Fruit fly (Drosophila melanogaster) whole organism, embryonic: ENCODE measurements around the gene Hem.
A peak's percentile ranks its signal among the peaks of the same experiment; 100 is the strongest.

Experiments
- Antp ChIP-seq: fragments of 200-800 bp; sonication (Bioruptor generic); optimal IDR thresholded peaks from 3 replicates; lab custom pipeline; 2016; ENCODE audit warnings: missing biosample characterization, missing genetic modification characterization
- Awh ChIP-seq: fragments of 200-800 bp; sonication (Bioruptor generic); IDR thresholded peaks from 2 replicates; pipeline ENCODE4, ENCODE4 v1.3.6; 2022; ENCODE audit warnings: missing biosample characterization, missing genetic modification characterization
- B-H1 ChIP-seq: fragments of 200-800 bp; sonication (Bioruptor generic); IDR thresholded peaks from 3 replicates; pipeline ENCODE4 v1.3.6; 2022; ENCODE audit warnings: missing biosample characterization, missing genetic modification characterization
- BEAF-32 ChIP-seq: fragments of 200-800 bp; sonication (Bioruptor generic); optimal IDR thresholded peaks from 3 replicates; lab custom pipeline; 2017; ENCODE audit warnings: missing biosample characterization, missing genetic modification characterization, mild to moderate bottlenecking, moderate library complexity, missing genetic modification reagents
- Bgb ChIP-seq: fragments of 200-800 bp; sonication (Bioruptor generic); IDR thresholded peaks from 2 replicates; pipeline ENCODE4 v1.3.6; 2022; ENCODE audit warnings: missing biosample characterization, missing genetic modification characterization; ENCODE audit not compliant: partially characterized antibody
- CG11456 ChIP-seq: fragments of 200-800 bp; sonication (Bioruptor generic); IDR thresholded peaks from 3 replicates; pipeline ENCODE4 v1.3.6; 2022; ENCODE audit warnings: missing biosample characterization, missing genetic modification characterization
- CG11504 ChIP-seq: fragments of 200-800 bp; sonication (Bioruptor generic); optimal IDR thresholded peaks from 3 replicates; lab custom pipeline; 2019; ENCODE audit warnings: missing biosample characterization, mild to moderate bottlenecking, missing genetic modification characterization, moderate library complexity
- CG12744 ChIP-seq: fragments of 200-800 bp; sonication (Bioruptor generic); optimal IDR thresholded peaks from 2 replicates; lab custom pipeline; 2016; ENCODE audit warnings: missing biosample characterization, missing genetic modification characterization
- CG12769 ChIP-seq: fragments of 200-800 bp; sonication (Bioruptor generic); optimal IDR thresholded peaks from 2 replicates; lab custom pipeline; 2019; ENCODE audit warnings: missing biosample characterization, mild to moderate bottlenecking, missing genetic modification characterization, moderate library complexity
- CG13123 ChIP-seq: fragments of 200-800 bp; sonication (Bioruptor generic); optimal IDR thresholded peaks from 2 replicates; lab custom pipeline; 2016; ENCODE audit warnings: missing biosample characterization, missing genetic modification characterization
- CG15011 ChIP-seq: fragments of 200-800 bp; sonication (Bioruptor generic); optimal IDR thresholded peaks from 3 replicates; lab custom pipeline; 2018; ENCODE audit warnings: missing biosample characterization, mild to moderate bottlenecking, missing genetic modification characterization
- CG1602 ChIP-seq: fragments of 200-800 bp; sonication (Bioruptor generic); optimal IDR thresholded peaks from 3 replicates; lab custom pipeline; 2016; ENCODE audit warnings: missing biosample characterization, missing genetic modification characterization
- CG17186 ChIP-seq: fragments of 200-800 bp; sonication (Bioruptor generic); optimal IDR thresholded peaks from 3 replicates; lab custom pipeline; 2017; ENCODE audit warnings: missing biosample characterization, missing genetic modification reagents, missing genetic modification characterization
- CG17359 ChIP-seq: fragments of 200-800 bp; sonication (Bioruptor generic); optimal IDR thresholded peaks from 3 replicates; lab custom pipeline; 2018; ENCODE audit warnings: missing biosample characterization, mild to moderate bottlenecking, missing genetic modification characterization, moderate library complexity
- CG17912 ChIP-seq: fragments of 200-800 bp; sonication (Bioruptor generic); optimal IDR thresholded peaks from 2 replicates; lab custom pipeline; 2018; ENCODE audit warnings: missing biosample characterization, mild to moderate bottlenecking, missing genetic modification characterization
- CG18619 ChIP-seq: fragments of 200-800 bp; sonication (Bioruptor generic); optimal IDR thresholded peaks from 3 replicates; lab custom pipeline; 2017; ENCODE audit warnings: missing biosample characterization, mild to moderate bottlenecking, missing genetic modification characterization
- CG2889 ChIP-seq: fragments of 200-800 bp; sonication (Bioruptor generic); IDR thresholded peaks from 3 replicates; pipeline ENCODE4 v1.3.6; 2022; ENCODE audit warnings: missing biosample characterization, missing genetic modification characterization
- CG3281 ChIP-seq: fragments of 200-800 bp; sonication (Bioruptor generic); optimal IDR thresholded peaks from 3 replicates; lab custom pipeline; 2017; ENCODE audit warnings: missing biosample characterization, mild to moderate bottlenecking, missing genetic modification characterization
- CG3847 ChIP-seq: fragments of 200-800 bp; sonication (Bioruptor generic); IDR thresholded peaks from 2 replicates; pipeline ENCODE4 v1.3.6; 2022; ENCODE audit warnings: missing biosample characterization, missing genetic modification characterization
- CG4282 ChIP-seq: fragments of 200-800 bp; sonication (Bioruptor generic); optimal IDR thresholded peaks from 2 replicates; lab custom pipeline; 2016; ENCODE audit warnings: missing biosample characterization, missing genetic modification characterization
- CG6765 ChIP-seq: fragments of 200-800 bp; sonication (Bioruptor generic); optimal IDR thresholded peaks from 3 replicates; lab custom pipeline; 2017; ENCODE audit warnings: missing biosample characterization, mild to moderate bottlenecking, missing genetic modification characterization
- CG6791 ChIP-seq: fragments of 200-800 bp; sonication (Bioruptor generic); IDR thresholded peaks from 3 replicates; pipeline ENCODE4 v1.3.6; 2022; ENCODE audit warnings: missing biosample characterization, missing genetic modification characterization; ENCODE audit not compliant: partially characterized antibody
- CG7839 ChIP-seq: fragments of 200-800 bp; sonication (Bioruptor generic); optimal IDR thresholded peaks from 3 replicates; lab custom pipeline; 2018; ENCODE audit warnings: missing biosample characterization, mild to moderate bottlenecking, missing genetic modification characterization, moderate library complexity
- CG7928 ChIP-seq: fragments of 200-800 bp; sonication (Bioruptor generic); optimal IDR thresholded peaks from 2 replicates; lab custom pipeline; 2017; ENCODE audit warnings: missing biosample characterization, mild to moderate bottlenecking, missing genetic modification characterization
- CG8944 ChIP-seq: fragments of 200-800 bp; sonication (Bioruptor generic); optimal IDR thresholded peaks from 3 replicates; lab custom pipeline; 2016; ENCODE audit warnings: missing biosample characterization, missing genetic modification characterization
- D ChIP-seq, 2 experiments: fragments of 200-800 bp in 1 of 2; fragments of >200 bp in 1 of 2; sonication (Bioruptor generic) in 1 of 2; optimal IDR thresholded peaks; 2 replicates in 1 of 2; 3 replicates in 1 of 2; lab custom pipeline; 2017; ENCODE audit warnings: mild to moderate bottlenecking in 1 of 2, missing biosample characterization in 1 of 2, missing genetic modification characterization in 1 of 2, missing genetic modification reagents in 1 of 2
- Dip3 ChIP-seq: fragments of 200-800 bp; sonication (Bioruptor generic); optimal IDR thresholded peaks from 3 replicates; lab custom pipeline; 2016; ENCODE audit warnings: missing biosample characterization, missing genetic modification characterization
- Ets97D ChIP-seq: fragments of 200-800 bp; sonication (Bioruptor generic); optimal IDR thresholded peaks from 3 replicates; lab custom pipeline; 2016; ENCODE audit warnings: missing biosample characterization, missing genetic modification characterization
- Kr ChIP-seq: fragments of 200-800 bp; sonication (Bioruptor generic); optimal IDR thresholded peaks from 2 replicates; lab custom pipeline; 2017; ENCODE audit warnings: missing biosample characterization, mild to moderate bottlenecking, missing genetic modification characterization
- NC2β ChIP-seq: fragments of 200-800 bp; sonication (Bioruptor generic); optimal IDR thresholded peaks from 2 replicates; lab custom pipeline; 2016; ENCODE audit warnings: missing biosample characterization, missing genetic modification characterization
- Poxn ChIP-seq: fragments of 200-800 bp; sonication (Bioruptor generic); IDR thresholded peaks from 2 replicates; pipeline ENCODE4 v1.3.6; 2022; ENCODE audit warnings: missing biosample characterization, missing genetic modification characterization
- Sry-β ChIP-seq: fragments of 200-800 bp; sonication (Bioruptor generic); optimal IDR thresholded peaks from 2 replicates; lab custom pipeline; 2018; ENCODE audit warnings: missing biosample characterization, mild to moderate bottlenecking, missing genetic modification characterization, moderate library complexity
- Ssrp ChIP-seq: fragments of 200-800 bp; sonication (Bioruptor generic); optimal IDR thresholded peaks from 2 replicates; lab custom pipeline; 2018; ENCODE audit warnings: missing biosample characterization, mild to moderate bottlenecking, missing genetic modification characterization, moderate library complexity
- TFAM ChIP-seq: fragments of 200-800 bp; sonication (Bioruptor generic); optimal IDR thresholded peaks from 2 replicates; lab custom pipeline; 2017; ENCODE audit warnings: missing biosample characterization, missing genetic modification characterization, inconsistent platforms
- amos ChIP-seq: fragments of 200-800 bp; sonication (Bioruptor generic); IDR thresholded peaks from 2 replicates; pipeline ENCODE4 v1.3.6; 2022; ENCODE audit warnings: missing biosample characterization, missing genetic modification characterization; ENCODE audit not compliant: partially characterized antibody
- ap ChIP-seq: fragments of 200-800 bp; sonication (Bioruptor generic); IDR thresholded peaks from 2 replicates; pipeline ENCODE4 v1.3.6; 2022; ENCODE audit warnings: missing biosample characterization, missing genetic modification characterization
- bbx ChIP-seq: fragments of 200-800 bp; sonication (Bioruptor generic); IDR thresholded peaks from 2 replicates; pipeline ENCODE4 v1.3.6; 2022; ENCODE audit warnings: missing biosample characterization, missing genetic modification characterization; ENCODE audit not compliant: partially characterized antibody
- danr ChIP-seq: fragments of 200-800 bp; sonication (Bioruptor generic); IDR thresholded peaks from 2 replicates; pipeline ENCODE4 v1.3.6; 2022; ENCODE audit warnings: missing biosample characterization, missing genetic modification characterization
- dpn ChIP-seq, 2 experiments: fragments of 200-800 bp; sonication (Bioruptor generic); optimal IDR thresholded peaks; 3 replicates each; lab custom pipeline; 2016; ENCODE audit warnings: missing biosample characterization in 2 of 2, missing genetic modification characterization in 2 of 2
- gfzf ChIP-seq: fragments of 200-800 bp; sonication (Bioruptor generic); optimal IDR thresholded peaks from 2 replicates; lab custom pipeline; 2016; ENCODE audit warnings: missing biosample characterization, mild to moderate bottlenecking, missing genetic modification characterization, moderate library complexity
- grau ChIP-seq: fragments of 200-800 bp; optimal IDR thresholded peaks from 3 replicates; lab custom pipeline; 2019; ENCODE audit warnings: missing biosample characterization, mild to moderate bottlenecking, missing genetic modification characterization, moderate library complexity
- kni ChIP-seq: fragments of 200-800 bp; sonication (Bioruptor generic); optimal IDR thresholded peaks from 3 replicates; lab custom pipeline; 2017; ENCODE audit warnings: mild to moderate bottlenecking, missing biosample characterization, missing genetic modification reagents, missing genetic modification characterization
- lbe ChIP-seq: fragments of 200-800 bp; sonication (Bioruptor generic); optimal IDR thresholded peaks from 2 replicates; lab custom pipeline; 2016; ENCODE audit warnings: missing biosample characterization, mild to moderate bottlenecking, missing genetic modification characterization
- nerfin-1 ChIP-seq: fragments of 200-800 bp; sonication (Bioruptor generic); optimal IDR thresholded peaks from 3 replicates; lab custom pipeline; 2019; ENCODE audit warnings: missing biosample characterization, mild to moderate bottlenecking, missing genetic modification characterization, moderate library complexity
- nom ChIP-seq: fragments of 200-800 bp; sonication (Bioruptor generic); optimal IDR thresholded peaks from 2 replicates; lab custom pipeline; 2017; ENCODE audit warnings: missing biosample characterization, missing genetic modification characterization, mild to moderate bottlenecking, moderate library complexity, missing genetic modification reagents
- pros ChIP-seq: fragments of 200-800 bp; sonication (Bioruptor generic); optimal IDR thresholded peaks from 3 replicates; lab custom pipeline; 2019; ENCODE audit warnings: missing biosample characterization, mild to moderate bottlenecking, missing genetic modification characterization, moderate library complexity
- salm ChIP-seq: fragments of 200-800 bp; sonication (Bioruptor generic); optimal IDR thresholded peaks from 2 replicates; lab custom pipeline; 2018; ENCODE audit warnings: missing biosample characterization, mild to moderate bottlenecking, missing genetic modification characterization
- zfh2 ChIP-seq: fragments of 200-800 bp; sonication (Bioruptor generic); optimal IDR thresholded peaks from 2 replicates; lab custom pipeline; 2016; ENCODE audit warnings: missing biosample characterization, missing genetic modification characterization

Hem gene

dm6 chr3L:22287994-22288766 is at the start of gene Hem, which contains the start of gene IleRS (continued):
- peak; percentile 83 for TF ChIP-seq Dip3 (GFP tag; lab: Kevin White, UChicago)
- TF ChIP-seq nerfin-1 (tag; lab: Kevin White, UChicago) = peak; percentile 87
- TF ChIP-seq CG17186 (GFP tag; lab: Kevin White, UChicago) = peak; percentile 66
- peak; percentile 89 for TF ChIP-seq ap (GFP tag; lab: Robert Waterston, UW)
- no peak for TF ChIP-seq kni (GFP tag; lab: Kevin White, UChicago)
- TF ChIP-seq Sry-β (GFP tag; lab: Kevin White, UChicago) = peak; percentile 56
- TF ChIP-seq dpn (GFP tag; optimal IDR thresholded peaks at IDR 0.05; lab: Kevin White, UChicago) = peak; percentile 90 to 91
- TF ChIP-seq Bgb = peak; percentile 81
- peak; percentile 55 for TF ChIP-seq Poxn
- TF ChIP-seq Antp (GFP tag; lab: Kevin White, UChicago) = peak; percentile 73
- peak; percentile 88 for TF ChIP-seq amos (GFP tag; lab: Robert Waterston, UW)
- peak; percentile 76 for TF ChIP-seq CG12744 (GFP tag; lab: Kevin White, UChicago)
- TF ChIP-seq gfzf (GFP tag; lab: Kevin White, UChicago) = peak; percentile 0
- TF ChIP-seq CG7928 (GFP tag; lab: Kevin White, UChicago) = peak; percentile 52
- peak; percentile 62 for TF ChIP-seq NC2β (GFP tag; lab: Kevin White, UChicago)
- TF ChIP-seq bbx (GFP tag; lab: Robert Waterston, UW) = peak; percentile 85
- no peak for TF ChIP-seq D (optimal IDR thresholded peaks at IDR 0.05; lab: Kevin White, UChicago)
- no peak for TF ChIP-seq D (GFP tag; optimal IDR thresholded peaks at IDR 0.05; lab: Kevin White, UChicago)
- TF ChIP-seq CG7839 (tag; lab: Kevin White, UChicago) = peak; percentile 94
- TF ChIP-seq Ets97D (GFP tag; lab: Kevin White, UChicago) = peak; percentile 58
- peak; percentile 79 for TF ChIP-seq CG8944
- TF ChIP-seq CG1602 (GFP tag; lab: Kevin White, UChicago) = peak; percentile 95
- TF ChIP-seq CG12769 = no peak
- TF ChIP-seq CG18619 (GFP tag; lab: Kevin White, UChicago) = peak; percentile 91
- no peak for TF ChIP-seq pros (GFP tag; lab: Kevin White, UChicago)
- peak; percentile 36 for TF ChIP-seq TFAM (GFP tag; lab: Kevin White, UChicago)
- TF ChIP-seq CG11456 (GFP tag; lab: Robert Waterston, UW) = peak; percentile 91
- peak; percentile 80 for TF ChIP-seq danr (GFP tag; lab: Robert Waterston, UW)
- TF ChIP-seq CG6765 (GFP tag; lab: Kevin White, UChicago) = peak; percentile 71
- TF ChIP-seq CG6791 (GFP tag; lab: Robert Waterston, UW) = peak; percentile 84
- TF ChIP-seq CG4282 (GFP tag; lab: Kevin White, UChicago) = peak; percentile 60
- TF ChIP-seq lbe (GFP tag; lab: Kevin White, UChicago) = no peak
- peak; percentile 94 for TF ChIP-seq Ssrp
- TF ChIP-seq zfh2 (GFP tag; lab: Kevin White, UChicago) = peak; percentile 80
- peak; percentile 82 for TF ChIP-seq Awh
- TF ChIP-seq CG3281 (GFP tag; lab: Kevin White, UChicago) = no peak
- peak; percentile 87 for TF ChIP-seq B-H1
- TF ChIP-seq CG2889 (GFP tag; lab: Robert Waterston, UW) = peak; percentile 86
- TF ChIP-seq CG15011 (GFP tag; lab: Kevin White, UChicago) = peak; percentile 69
- no peak for TF ChIP-seq CG11504 (tag; lab: Kevin White, UChicago)
- TF ChIP-seq BEAF-32 = peak; percentile 80
- TF ChIP-seq Kr (GFP tag; lab: Kevin White, UChicago) = no peak
- peak; percentile 83 for TF ChIP-seq salm (tag; lab: Kevin White, UChicago)
- TF ChIP-seq CG17359 (tag; lab: Kevin White, UChicago) = peak; percentile 94
- peak; percentile 90 for TF ChIP-seq CG13123 (GFP tag; lab: Kevin White, UChicago)
- TF ChIP-seq nom = no peak
- TF ChIP-seq grau (tag; lab: Kevin White, UChicago) = peak; percentile 92
- peak; percentile 69 for TF ChIP-seq CG17912 (GFP tag; lab: Kevin White, UChicago)
- TF ChIP-seq CG3847 (GFP tag; lab: Robert Waterston, UW) = peak; percentile 90
